Fruit fly (Drosophila melanogaster): ENCODE measurements around the gene Frl.

Frl gene

dm6 chr3L:14056816-14057215 is 3.8 kb downstream of the Frl start (continued):
- TF ChIP-seq wor (GFP tag; IDR thresholded peaks at IDR 0.05): no peak
- no peak for TF ChIP-seq CG9727 (GFP tag; optimal IDR thresholded peaks at IDR 0.05)
- no peak for TF ChIP-seq Taf1 (GFP tag; IDR thresholded peaks at IDR 0.05)
- no peak for TF ChIP-seq kay (GFP tag; optimal IDR thresholded peaks at IDR 0.05)
- TF ChIP-seq CG18262 (tag; optimal IDR thresholded peaks at IDR 0.05): no peak
- TF ChIP-seq ac (GFP tag; optimal IDR thresholded peaks at IDR 0.05): no peak
- no peak for TF ChIP-seq CG10979 (tag; optimal IDR thresholded peaks at IDR 0.05)
- TF ChIP-seq Hsf (GFP tag; optimal IDR thresholded peaks at IDR 0.05): no peak
- no peak for TF ChIP-seq CG9437 (GFP tag; optimal IDR thresholded peaks at IDR 0.05)
- no peak for TF ChIP-seq HLH3B (GFP tag; IDR thresholded peaks at IDR 0.05)
- no peak for TF ChIP-seq CG34224 (GFP tag; IDR thresholded peaks at IDR 0.05; ENCODE audit: partially characterized antibody)
- no peak for TF ChIP-seq HHEX (GFP tag; optimal IDR thresholded peaks at IDR 0.05)
- peak; percentile 2 for TF ChIP-seq Hmr (GFP tag; optimal IDR thresholded peaks at IDR 0.05)
- no peak for TF ChIP-seq CG7745 (tag; optimal IDR thresholded peaks at IDR 0.05)
- TF ChIP-seq lilli (GFP tag; optimal IDR thresholded peaks at IDR 0.05): no peak
- TF ChIP-seq CG17829 (tag; optimal IDR thresholded peaks at IDR 0.05): no peak
- no peak for TF ChIP-seq CG12659 (GFP tag; optimal IDR thresholded peaks at IDR 0.05)
- TF ChIP-seq CG13123 (GFP tag; optimal IDR thresholded peaks at IDR 0.05): no peak
- no peak for TF ChIP-seq CG7556 (GFP tag; optimal IDR thresholded peaks at IDR 0.05)
- TF ChIP-seq CG14710 (tag; optimal IDR thresholded peaks at IDR 0.05): no peak
- no peak for TF ChIP-seq CG34376 (GFP tag; optimal IDR thresholded peaks at IDR 0.05)
- no peak for TF ChIP-seq crp (GFP tag; optimal IDR thresholded peaks at IDR 0.05)
- no peak for TF ChIP-seq CG2129 (GFP tag; IDR thresholded peaks at IDR 0.05; ENCODE audit: partially characterized antibody)
- peak; percentile 10; the same call in 1 of the 2 replicates for TF ChIP-seq Adf1 (GFP tag; IDR thresholded peaks at IDR 0.05)
- TF ChIP-seq Blimp-1 (GFP tag; optimal IDR thresholded peaks at IDR 0.05): no peak
- no peak for TF ChIP-seq CrebB (tag; optimal IDR thresholded peaks at IDR 0.05)
- TF ChIP-seq CG10959 (GFP tag; IDR thresholded peaks at IDR 0.05): no peak
- TF ChIP-seq CG7928 (GFP tag; optimal IDR thresholded peaks at IDR 0.05): no peak
- TF ChIP-seq shn (GFP tag; optimal IDR thresholded peaks at IDR 0.05): no peak
- TF ChIP-seq tin (GFP tag; optimal IDR thresholded peaks at IDR 0.05): no peak
- TF ChIP-seq CG10147 (GFP tag; optimal IDR thresholded peaks at IDR 0.05): no peak
- no peak for TF ChIP-seq Sry-δ (GFP tag; optimal IDR thresholded peaks at IDR 0.05)
- 0 out of 2 replicates have a peak, but pooled peaks have one; percentile 25 for TF ChIP-seq CG9932 (GFP tag; IDR thresholded peaks at IDR 0.05)
- TF ChIP-seq B-H1 (GFP tag; IDR thresholded peaks at IDR 0.05): no peak
- TF ChIP-seq emc (GFP tag; optimal IDR thresholded peaks at IDR 0.05): no peak
- TF ChIP-seq fd102C (GFP tag; optimal IDR thresholded peaks at IDR 0.05): no peak
- TF ChIP-seq CG10209 (GFP tag; optimal IDR thresholded peaks at IDR 0.05): no peak
- no peak for TF ChIP-seq CG11723 (GFP tag; optimal IDR thresholded peaks at IDR 0.05)
- no peak for TF ChIP-seq dmrt11E (tag; optimal IDR thresholded peaks at IDR 0.05)
- TF ChIP-seq D19B (GFP tag; optimal IDR thresholded peaks at IDR 0.05): peak; percentile 45
- TF ChIP-seq Doc2 (GFP tag; IDR thresholded peaks at IDR 0.05): no peak
- no peak for TF ChIP-seq CG6854 (GFP tag; optimal IDR thresholded peaks at IDR 0.05)
- TF ChIP-seq NfI (GFP tag; optimal IDR thresholded peaks at IDR 0.05): no peak
- no peak for TF ChIP-seq Dek (tag; optimal IDR thresholded peaks at IDR 0.05)
- no peak for TF ChIP-seq CG1529 (GFP tag; optimal IDR thresholded peaks at IDR 0.05)
- peak; percentile 70 for TF ChIP-seq CG15479 (GFP tag; optimal IDR thresholded peaks at IDR 0.05)
- TF ChIP-seq CG1603 (tag; optimal IDR thresholded peaks at IDR 0.05): no peak
- TF ChIP-seq BtbVII (GFP tag; optimal IDR thresholded peaks at IDR 0.05): no peak
- TF ChIP-seq Myb (GFP tag; optimal IDR thresholded peaks at IDR 0.05): no peak
- peak; percentile 22; the same call in 1 of the 2 replicates for TF ChIP-seq sob (GFP tag; IDR thresholded peaks at IDR 0.05)
- no peak for TF ChIP-seq CG6254 (GFP tag; optimal IDR thresholded peaks at IDR 0.05)
